Worm (Caenorhabditis elegans): ENCODE measurements around the gene nhr-102.

DNA sequence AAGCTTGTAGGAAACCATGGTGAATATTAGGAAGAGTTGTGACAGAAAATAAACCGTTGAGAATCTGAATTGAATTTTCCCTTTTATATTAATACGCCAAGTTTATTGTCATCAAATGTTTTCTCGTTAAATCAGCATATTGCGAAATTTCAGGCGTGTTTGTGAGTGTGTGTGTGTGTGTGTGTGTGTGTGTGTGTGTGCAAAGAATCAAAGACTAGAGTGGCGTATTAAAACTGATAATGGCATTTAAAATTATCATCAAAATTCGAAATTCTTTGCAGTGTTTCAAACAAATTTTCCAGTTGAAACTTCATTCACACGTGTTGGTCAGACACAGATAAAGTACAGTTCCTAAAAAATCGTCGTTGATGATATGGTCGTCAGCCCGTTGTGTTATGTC is 39.7 kb upstream of the nhr-102 start, which contains the start of gene gst-38:
- no peak for TF ChIP-seq flt-1 (GFP tag; IDR thresholded peaks at IDR 0.05)
- TF ChIP-seq cog-1 (tag; optimal IDR thresholded peaks at IDR 0.05): no peak

All from whole organism, midembryonic.